Fruit fly (Drosophila melanogaster) whole organism, adult: Measurements from ENCODE around the gene CG17928.
A peak's percentile ranks its signal among the peaks of the same experiment; 100 is the strongest.

Source experiments
- CG11617 ChIP-seq: fragments of 200-800 bp; sonication (Bioruptor generic); optimal IDR thresholded peaks from 2 replicates; lab custom pipeline; 2017; ENCODE audit warnings: mild to moderate bottlenecking, missing biosample characterization, missing genetic modification reagents, missing genetic modification characterization
- CG12768 ChIP-seq: fragments of 200-800 bp; sonication (Bioruptor generic); optimal IDR thresholded peaks from 2 replicates; lab custom pipeline; 2017; ENCODE audit warnings: missing biosample characterization, missing genetic modification characterization, mild to moderate bottlenecking, moderate library complexity, missing genetic modification reagents
- CG14711 ChIP-seq: fragments of 200-800 bp; sonication (Bioruptor generic); optimal IDR thresholded peaks from 2 replicates; lab custom pipeline; 2018; ENCODE audit warnings: missing biosample characterization, mild to moderate bottlenecking, missing genetic modification characterization, moderate library complexity
- CG7045 ChIP-seq: fragments of 200-800 bp; sonication (Bioruptor generic); optimal IDR thresholded peaks from 2 replicates; lab custom pipeline; 2017; ENCODE audit warnings: missing biosample characterization, mild to moderate bottlenecking, missing genetic modification characterization
- CG7101 ChIP-seq: fragments of 200-800 bp; sonication (Bioruptor generic); optimal IDR thresholded peaks from 2 replicates; lab custom pipeline; 2018; ENCODE audit warnings: missing biosample characterization, mild to moderate bottlenecking, missing genetic modification characterization, moderate library complexity
- Clk ChIP-seq: fragments of 200-800 bp; sonication (Bioruptor generic); optimal IDR thresholded peaks from 2 replicates; lab custom pipeline; 2017; ENCODE audit warnings: missing biosample characterization, missing genetic modification characterization
- Crg-1 ChIP-seq: fragments of 200-800 bp; sonication (Bioruptor generic); optimal IDR thresholded peaks from 2 replicates; lab custom pipeline; 2016; ENCODE audit warnings: missing biosample characterization, missing genetic modification characterization
- bab1 ChIP-seq: fragments of 200-800 bp; sonication (Bioruptor generic); optimal IDR thresholded peaks from 3 replicates; lab custom pipeline; 2019; ENCODE audit warnings: missing biosample characterization, mild to moderate bottlenecking, missing genetic modification characterization, moderate library complexity
- kay ChIP-seq: fragments of 200-800 bp; sonication (Bioruptor generic); peaks from one replicate; lab custom pipeline; 2016; ENCODE audit warnings: missing biosample characterization, missing genetic modification characterization, borderline replicate concordance
- toe ChIP-seq: fragments of 200-800 bp; sonication (Bioruptor generic); optimal IDR thresholded peaks from 2 replicates; lab custom pipeline; 2016; ENCODE audit warnings: missing biosample characterization, missing genetic modification characterization

Gene CG17928

dm6 chr2L:16837672-16838071 lies 46.3 kb downstream of the CG17928 start, which contains the start of the genes SclA and SclB:
SclA (plus strand) TSS chr2L:16837972.
SclB (plus strand) TSS chr2L:16837972.
- peak; percentile 1 for TF ChIP-seq kay (GFP tag; lab: Kevin White, UChicago)
- no peak for TF ChIP-seq bab1 (GFP tag; lab: Kevin White, UChicago)

DNA sequence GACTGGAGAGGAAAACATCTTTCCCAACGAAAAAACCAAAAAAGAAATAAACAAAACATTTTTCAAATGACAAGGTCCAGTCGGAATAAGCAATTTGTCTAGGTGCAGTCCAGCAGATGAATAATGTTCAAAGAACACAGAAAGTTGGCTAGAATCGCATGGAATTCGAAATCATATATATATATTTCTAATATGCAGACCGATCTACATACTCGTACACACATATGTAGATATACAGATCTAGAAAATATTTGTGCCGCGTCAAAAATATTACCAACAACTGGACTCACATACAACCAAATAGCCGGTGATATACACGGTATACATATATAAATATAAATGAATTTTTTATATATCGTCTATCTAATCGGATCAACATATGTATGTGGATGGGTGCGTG lies 48.3 kb downstream of the CG17928 start:
- TF ChIP-seq Crg-1 (GFP tag; lab: Kevin White, UChicago), result no peak

DNA sequence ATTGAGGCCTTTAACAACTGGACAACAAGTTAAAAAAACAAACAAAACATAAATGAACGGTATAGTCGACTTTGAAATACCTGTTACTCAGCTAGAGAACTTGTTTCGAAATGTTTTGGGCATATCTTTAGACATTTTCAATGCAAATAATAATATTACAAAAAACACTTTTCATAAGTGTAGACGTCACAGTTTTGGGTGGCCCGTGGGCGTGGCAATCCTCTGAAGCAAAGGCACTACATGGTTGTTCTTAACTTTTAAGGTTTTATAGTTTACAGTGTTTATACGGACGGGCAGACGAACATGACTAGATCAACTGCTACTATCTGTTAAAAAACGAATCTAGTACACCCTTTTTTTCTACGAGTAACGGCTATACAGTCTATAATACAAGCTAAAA lies 51.1 kb downstream of the CG17928 start:
- TF ChIP-seq CG11617 (GFP tag; lab: Kevin White, UChicago) (no peak), CG7045 (no peak), CG14711 (tag; lab: Kevin White, UChicago) (no peak), CG12768 (no peak), kay (GFP tag; lab: Kevin White, UChicago) (no peak), CG7101 (tag; lab: Kevin White, UChicago) (no peak), Clk (GFP tag; lab: Kevin White, UChicago) (no peak), toe (GFP tag; lab: Kevin White, UChicago) (no peak)
